Fruit fly (Drosophila melanogaster) whole organism, embryonic: ENCODE data around the gene GstZ1.

Experiments
- Aef1 ChIP-seq: fragments of 200-800 bp; sonication (Bioruptor generic); IDR thresholded peaks from 3 replicates; pipeline ENCODE4 v1.3.6; 2022; ENCODE audit warnings: missing biosample characterization, missing genetic modification characterization
- Bteb2 ChIP-seq: fragments of 200-800 bp; sonication (Bioruptor generic); optimal IDR thresholded peaks from 2 replicates; lab custom pipeline; 2016; ENCODE audit warnings: missing biosample characterization, missing genetic modification characterization
- CG13894 ChIP-seq: fragments of 200-800 bp; sonication (Bioruptor generic); optimal IDR thresholded peaks from 3 replicates; lab custom pipeline; 2018; ENCODE audit warnings: missing biosample characterization, mild to moderate bottlenecking, missing genetic modification characterization, moderate library complexity
- CG17802 ChIP-seq: fragments of 200-800 bp; sonication (Bioruptor generic); optimal IDR thresholded peaks from 2 replicates; lab custom pipeline; 2018; ENCODE audit warnings: missing biosample characterization, mild to moderate bottlenecking, missing genetic modification characterization, moderate library complexity
- CG18011 ChIP-seq: fragments of 200-800 bp; sonication (Bioruptor generic); optimal IDR thresholded peaks from 2 replicates; lab custom pipeline; 2017; ENCODE audit warnings: missing biosample characterization, missing genetic modification characterization, mild to moderate bottlenecking, moderate library complexity, missing genotype
- CG31388 ChIP-seq: fragments of 200-800 bp; sonication (Bioruptor generic); optimal IDR thresholded peaks from 2 replicates; lab custom pipeline; 2016; ENCODE audit warnings: missing biosample characterization, missing genetic modification characterization
- CG33557 ChIP-seq: fragments of 200-800 bp; sonication (Bioruptor generic); optimal IDR thresholded peaks from 2 replicates; lab custom pipeline; 2019; ENCODE audit warnings: missing biosample characterization, mild to moderate bottlenecking, missing genetic modification characterization, moderate library complexity
- CG34224 ChIP-seq: fragments of 200-800 bp; sonication (Bioruptor generic); IDR thresholded peaks from 3 replicates; pipeline ENCODE4 v1.3.6; 2022; ENCODE audit warnings: missing biosample characterization, missing genetic modification characterization; ENCODE audit not compliant: partially characterized antibody
- CG4730 ChIP-seq: fragments of 200-800 bp; sonication (Bioruptor generic); IDR thresholded peaks from 2 replicates; pipeline ENCODE4 v1.3.6; 2022; ENCODE audit warnings: missing biosample characterization, missing genetic modification characterization
- CG5180 ChIP-seq: fragments of 200-800 bp; sonication (Bioruptor generic); optimal IDR thresholded peaks from 3 replicates; lab custom pipeline; 2017; ENCODE audit warnings: missing biosample characterization, missing genetic modification characterization, mild to moderate bottlenecking, moderate library complexity, missing genetic modification reagents
- CG7786 ChIP-seq: fragments of 200-800 bp; sonication (Bioruptor generic); optimal IDR thresholded peaks from 2 replicates; lab custom pipeline; 2016; ENCODE audit warnings: missing biosample characterization, missing genetic modification characterization
- CG7987 ChIP-seq: fragments of 200-800 bp; sonication (Bioruptor generic); optimal IDR thresholded peaks from 2 replicates; lab custom pipeline; 2018; ENCODE audit warnings: missing biosample characterization, mild to moderate bottlenecking, missing genetic modification characterization, moderate library complexity
- CG9797 ChIP-seq: fragments of 200-800 bp; sonication (Bioruptor generic); optimal IDR thresholded peaks from 3 replicates; lab custom pipeline; 2018; ENCODE audit warnings: missing biosample characterization, mild to moderate bottlenecking, missing genetic modification characterization
- D19B ChIP-seq: fragments of 200-800 bp; sonication (Bioruptor generic); optimal IDR thresholded peaks from 2 replicates; lab custom pipeline; 2017; ENCODE audit warnings: missing biosample characterization, mild to moderate bottlenecking, missing genetic modification characterization
- Fer3 ChIP-seq: fragments of 200-800 bp; sonication (Bioruptor generic); optimal IDR thresholded peaks from 2 replicates; lab custom pipeline; 2018; ENCODE audit warnings: missing biosample characterization, mild to moderate bottlenecking, missing genetic modification characterization, moderate library complexity
- Kr ChIP-seq: fragments of 200-800 bp; sonication (Bioruptor generic); optimal IDR thresholded peaks from 2 replicates; lab custom pipeline; 2017; ENCODE audit warnings: missing biosample characterization, mild to moderate bottlenecking, missing genetic modification characterization
- Pdp1 ChIP-seq, 2 experiments: fragments of 200-800 bp; sonication (Bioruptor generic); optimal IDR thresholded peaks; 3 replicates each; lab custom pipeline; 2016; ENCODE audit warnings: missing biosample characterization in 2 of 2, missing genetic modification characterization in 2 of 2, mild to moderate bottlenecking in 1 of 2, moderate library complexity in 1 of 2
- Rx ChIP-seq: fragments of 200-800 bp; sonication (Bioruptor generic); IDR thresholded peaks from 2 replicates; pipeline ENCODE4 v1.3.6; 2022; ENCODE audit warnings: missing biosample characterization, missing genetic modification characterization
- Scr ChIP-seq: fragments of 200-800 bp; sonication (Bioruptor generic); IDR thresholded peaks from 2 replicates; pipeline ENCODE4 v1.3.6; 2022; ENCODE audit warnings: missing biosample characterization, missing genetic modification characterization; ENCODE audit not compliant: partially characterized antibody
- Ssrp ChIP-seq: fragments of 200-800 bp; sonication (Bioruptor generic); optimal IDR thresholded peaks from 2 replicates; lab custom pipeline; 2018; ENCODE audit warnings: missing biosample characterization, mild to moderate bottlenecking, missing genetic modification characterization, moderate library complexity
- Trl ChIP-seq, 3 experiments: fragments of >200 bp in 2 of 3; fragments of 200-800 bp in 1 of 3; sonication (Bioruptor generic) in 1 of 3; optimal IDR thresholded peaks; 2 replicates in 1 of 3; 3 replicates in 2 of 3; lab custom pipeline; 2016 to 2017; ENCODE audit warnings: missing biosample characterization in 1 of 3, missing genetic modification characterization in 1 of 3
- Xrp1 ChIP-seq: fragments of 200-800 bp; sonication (Bioruptor generic); IDR thresholded peaks from 2 replicates; pipeline ENCODE4 v1.3.6; 2022; ENCODE audit warnings: missing biosample characterization, missing genetic modification characterization
- ara ChIP-seq: fragments of 200-800 bp; sonication (Bioruptor generic); IDR thresholded peaks from 2 replicates; pipeline ENCODE4 v1.3.6; 2022; ENCODE audit warnings: missing biosample characterization, missing genetic modification characterization
- ato ChIP-seq: fragments of 200-800 bp; sonication (Bioruptor generic); IDR thresholded peaks from 2 replicates; pipeline ENCODE4 v1.3.6; 2022; ENCODE audit warnings: missing biosample characterization, missing genetic modification characterization; ENCODE audit not compliant: partially characterized antibody
- bab2 ChIP-seq: fragments of 200-800 bp; sonication (Bioruptor generic); optimal IDR thresholded peaks from 2 replicates; lab custom pipeline; 2016; ENCODE audit warnings: missing biosample characterization, missing genetic modification characterization
- cg ChIP-seq: fragments of 200-800 bp; sonication (Bioruptor generic); optimal IDR thresholded peaks from 3 replicates; lab custom pipeline; 2019; ENCODE audit warnings: missing biosample characterization, mild to moderate bottlenecking, missing genetic modification characterization, moderate library complexity
- chn ChIP-seq: fragments of 200-800 bp; sonication (Bioruptor generic); optimal IDR thresholded peaks from 2 replicates; lab custom pipeline; 2016; ENCODE audit warnings: missing biosample characterization, missing genetic modification characterization
- fd64A ChIP-seq: fragments of 200-800 bp; sonication (Bioruptor generic); optimal IDR thresholded peaks from 3 replicates; lab custom pipeline; 2018; ENCODE audit warnings: missing biosample characterization, mild to moderate bottlenecking, missing genetic modification characterization
- hb ChIP-seq: fragments of 200-800 bp; sonication (Bioruptor generic); IDR thresholded peaks from 3 replicates; pipeline ENCODE4 v1.3.6; 2022; ENCODE audit warnings: missing biosample characterization, missing genetic modification characterization; ENCODE audit not compliant: partially characterized antibody
- jing ChIP-seq: fragments of 200-800 bp; sonication (Bioruptor generic); optimal IDR thresholded peaks from 2 replicates; lab custom pipeline; 2018; ENCODE audit warnings: missing biosample characterization, mild to moderate bottlenecking, missing genetic modification characterization
- maf-S ChIP-seq: fragments of 200-800 bp; sonication (Bioruptor generic); optimal IDR thresholded peaks from 2 replicates; lab custom pipeline; 2016; ENCODE audit warnings: missing biosample characterization, missing genetic modification characterization
- nom ChIP-seq: fragments of 200-800 bp; sonication (Bioruptor generic); optimal IDR thresholded peaks from 2 replicates; lab custom pipeline; 2017; ENCODE audit warnings: missing biosample characterization, missing genetic modification characterization, mild to moderate bottlenecking, moderate library complexity, missing genetic modification reagents
- oc ChIP-seq: fragments of 200-800 bp; sonication (Bioruptor generic); optimal IDR thresholded peaks from 2 replicates; lab custom pipeline; 2018; ENCODE audit warnings: missing biosample characterization, mild to moderate bottlenecking, missing genetic modification characterization, moderate library complexity
- org-1 ChIP-seq: fragments of 200-800 bp; sonication (Bioruptor generic); optimal IDR thresholded peaks from 2 replicates; lab custom pipeline; 2017; ENCODE audit warnings: missing biosample characterization, missing genetic modification characterization
- phol ChIP-seq: fragments of 200-800 bp; sonication (Bioruptor generic); optimal IDR thresholded peaks from 3 replicates; lab custom pipeline; 2018; ENCODE audit warnings: missing biosample characterization, mild to moderate bottlenecking, missing genetic modification characterization, moderate library complexity
- pnt ChIP-seq: fragments of 200-800 bp; sonication (Bioruptor generic); optimal IDR thresholded peaks from 3 replicates; lab custom pipeline; 2016; ENCODE audit warnings: missing biosample characterization, missing genetic modification characterization
- sc ChIP-seq, 3 experiments: fragments of >200 bp in 2 of 3; fragments of 200-800 bp in 1 of 3; sonication (Bioruptor generic) in 1 of 3; optimal IDR thresholded peaks; 2 replicates in 2 of 3; 3 replicates in 1 of 3; lab custom pipeline; 2017; ENCODE audit warnings: mild to moderate bottlenecking in 1 of 3, missing biosample characterization in 1 of 3, missing genetic modification characterization in 1 of 3, missing genetic modification reagents in 1 of 3
- scrt ChIP-seq: fragments of 200-800 bp; sonication (Bioruptor generic); optimal IDR thresholded peaks from 2 replicates; lab custom pipeline; 2018; ENCODE audit warnings: missing biosample characterization, mild to moderate bottlenecking, missing genetic modification characterization, moderate library complexity
- sqz ChIP-seq: fragments of 200-800 bp; sonication (Bioruptor generic); optimal IDR thresholded peaks from 3 replicates; lab custom pipeline; 2018; ENCODE audit warnings: missing biosample characterization, mild to moderate bottlenecking, missing genetic modification characterization
- tin ChIP-seq: fragments of 200-800 bp; sonication (Bioruptor generic); optimal IDR thresholded peaks from 3 replicates; lab custom pipeline; 2016; ENCODE audit warnings: missing biosample characterization, missing genetic modification characterization
- twi ChIP-seq: fragments of 200-800 bp; optimal IDR thresholded peaks from 2 replicates; lab custom pipeline; 2019; ENCODE audit warnings: missing biosample characterization, mild to moderate bottlenecking, missing genetic modification characterization, moderate library complexity
- tx ChIP-seq: fragments of 200-800 bp; sonication (Bioruptor generic); optimal IDR thresholded peaks from 2 replicates; lab custom pipeline; 2016; ENCODE audit warnings: missing biosample characterization, missing genetic modification characterization
- unc-4 ChIP-seq: fragments of 200-800 bp; sonication (Bioruptor generic); IDR thresholded peaks from 2 replicates; pipeline ENCODE4 v1.3.6; 2022; ENCODE audit warnings: missing biosample characterization, missing genetic modification characterization; ENCODE audit not compliant: partially characterized antibody
- vvl ChIP-seq: fragments of 200-800 bp; sonication (Bioruptor generic); IDR thresholded peaks from 2 replicates; pipeline ENCODE4 v1.3.6; 2022; ENCODE audit warnings: missing biosample characterization, missing genetic modification characterization
- zf30C ChIP-seq: fragments of 200-800 bp; sonication (Bioruptor generic); optimal IDR thresholded peaks from 3 replicates; lab custom pipeline; 2018; ENCODE audit warnings: missing biosample characterization, mild to moderate bottlenecking, missing genetic modification characterization
- zfh2 ChIP-seq: fragments of 200-800 bp; sonication (Bioruptor generic); optimal IDR thresholded peaks from 2 replicates; lab custom pipeline; 2016; ENCODE audit warnings: missing biosample characterization, missing genetic modification characterization

The GstZ1 gene

DNA sequence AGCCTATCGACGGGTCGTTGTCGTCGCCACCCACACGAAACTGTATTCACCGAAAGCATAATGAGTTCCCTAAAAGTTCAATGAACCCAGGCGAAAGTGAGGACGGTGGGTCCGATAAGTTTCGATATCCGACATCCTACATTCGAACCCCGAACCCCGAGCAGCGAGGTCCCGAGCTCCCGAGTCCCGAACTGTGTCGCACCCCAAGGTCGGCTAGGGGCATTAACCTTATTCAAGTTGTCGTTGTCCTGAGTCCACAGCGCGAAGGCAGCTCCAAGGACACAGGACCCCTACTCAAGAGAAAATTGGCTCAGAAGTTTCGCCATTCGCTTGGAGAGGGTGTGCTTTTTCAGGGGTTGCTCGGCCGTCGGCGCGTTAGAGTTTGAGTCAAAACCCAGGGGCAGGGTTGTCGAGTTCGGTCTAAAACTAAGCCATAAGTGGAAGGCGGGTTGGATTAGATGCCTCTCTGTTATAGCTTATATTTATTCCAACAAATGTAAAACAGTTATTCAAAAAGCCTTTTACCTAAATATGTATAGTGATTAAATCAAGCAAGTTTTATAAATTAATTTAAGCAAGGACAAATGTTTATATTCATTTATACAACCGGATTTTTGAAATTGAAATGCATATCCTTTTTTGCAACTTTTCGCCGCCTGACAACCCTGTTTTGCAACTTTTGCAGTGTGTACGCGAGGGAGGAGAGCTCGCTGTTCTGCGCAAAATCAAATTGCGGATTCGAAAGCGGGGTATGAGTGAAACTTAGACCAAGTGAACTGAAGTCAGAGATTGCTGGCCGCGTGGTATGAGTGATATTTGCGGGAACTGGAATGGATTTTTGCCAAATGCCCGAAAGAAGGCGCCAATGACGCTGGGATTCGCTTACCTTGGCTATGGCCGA, 3.3 kb upstream of the GstZ1 start (continued):
- peak; percentile 39 for TF ChIP-seq chn
- TF ChIP-seq CG7987 (GFP tag; lab: Kevin White, UChicago), result peak; percentile 1
- peak; percentile 7 for TF ChIP-seq tx
- TF ChIP-seq Aef1 (GFP tag; lab: Robert Waterston, UW), result peak; percentile 27; the same call in 1 of the 3 replicates
- TF ChIP-seq Bteb2 (GFP tag; lab: Kevin White, UChicago), result peak; percentile 55
- TF ChIP-seq phol (tag; lab: Kevin White, UChicago), result peak; percentile 56
- TF ChIP-seq pnt (GFP tag; lab: Kevin White, UChicago), result peak; percentile 16
- peak; percentile 18 for TF ChIP-seq jing (GFP tag; lab: Kevin White, UChicago)
- TF ChIP-seq CG13894, result peak; percentile 88
- peak; percentile 61 for TF ChIP-seq tin (GFP tag; lab: Kevin White, UChicago)
- peak; percentile 37 for TF ChIP-seq Ssrp
- TF ChIP-seq Trl (optimal IDR thresholded peaks at IDR 0.05; lab: Kevin White, UChicago), result no peak
- TF ChIP-seq Trl (GFP tag; optimal IDR thresholded peaks at IDR 0.05; lab: Kevin White, UChicago), result peak; percentile 35
- peak; percentile 74 for TF ChIP-seq Fer3
- TF ChIP-seq Rx (GFP tag; lab: Robert Waterston, UW), result no peak
- TF ChIP-seq fd64A (GFP tag; lab: Kevin White, UChicago), result no peak
- no peak for TF ChIP-seq unc-4 (GFP tag; lab: Robert Waterston, UW)
- TF ChIP-seq scrt (GFP tag; lab: Kevin White, UChicago), result peak; percentile 71
- peak; percentile 72 for TF ChIP-seq D19B (GFP tag; lab: Kevin White, UChicago)
- no peak for TF ChIP-seq Kr (GFP tag; lab: Kevin White, UChicago)
- no peak for TF ChIP-seq ara (GFP tag; lab: Robert Waterston, UW)
- TF ChIP-seq org-1 (GFP tag; lab: Kevin White, UChicago), result peak; percentile 79
- peak; percentile 43 for TF ChIP-seq zfh2 (GFP tag; lab: Kevin White, UChicago)
- TF ChIP-seq CG33557 (GFP tag; lab: Kevin White, UChicago), result no peak
- peak in 1 of 2 experiments; percentile 40 for TF ChIP-seq Pdp1 (GFP tag; optimal IDR thresholded peaks at IDR 0.05; lab: Kevin White, UChicago)
- no peak for TF ChIP-seq oc
- peak; percentile 58 for TF ChIP-seq bab2 (GFP tag; lab: Kevin White, UChicago)
- TF ChIP-seq ato (GFP tag; lab: Robert Waterston, UW), result no peak
- TF ChIP-seq cg (GFP tag; lab: Kevin White, UChicago), result no peak
- no peak for TF ChIP-seq CG17802
- no peak for TF ChIP-seq zf30C
- peak; percentile 68 for TF ChIP-seq vvl (GFP tag; lab: Robert Waterston, UW)
- TF ChIP-seq CG18011 (GFP tag; lab: Kevin White, UChicago), result peak; percentile 53
- TF ChIP-seq sc (optimal IDR thresholded peaks at IDR 0.05; lab: Kevin White, UChicago), result no peak
- TF ChIP-seq sc (GFP tag; optimal IDR thresholded peaks at IDR 0.05; lab: Kevin White, UChicago), result peak; percentile 4
- TF ChIP-seq CG31388 (GFP tag; lab: Kevin White, UChicago), result no peak
- TF ChIP-seq nom (GFP tag; lab: Kevin White, UChicago), result no peak
- TF ChIP-seq CG9797, result no peak
- TF ChIP-seq Xrp1 (GFP tag; lab: Robert Waterston, UW), result peak; percentile 62
- TF ChIP-seq twi (tag; lab: Kevin White, UChicago), result peak; percentile 6
- TF ChIP-seq CG5180 (GFP tag; lab: Kevin White, UChicago), result peak; percentile 49
- peak; percentile 43; the same call in 1 of the 2 replicates for TF ChIP-seq CG4730 (GFP tag; lab: Robert Waterston, UW)
- peak; percentile 34 for TF ChIP-seq sqz (GFP tag; lab: Kevin White, UChicago)
- TF ChIP-seq Scr (GFP tag; lab: Robert Waterston, UW), result no peak
- TF ChIP-seq maf-S, result no peak
- TF ChIP-seq hb (GFP tag; lab: Robert Waterston, UW), result no peak
- no peak for TF ChIP-seq CG34224 (GFP tag; lab: Robert Waterston, UW)
- peak; percentile 49 for TF ChIP-seq CG7786 (GFP tag; lab: Kevin White, UChicago)
